Worm (Caenorhabditis elegans) whole organism, early embryonic: ENCODE measurements around the gene C05E7.3.

Experiments
- F13C5.2 ChIP-seq: sonication (generic microtip); optimal IDR thresholded peaks from 2 replicates; lab custom pipeline; 2017; ENCODE audit warnings: mild to moderate bottlenecking, missing genetic modification characterization, inconsistent platforms, missing compliant biosample characterization
- aly-1 ChIP-seq: sonication (generic microtip); optimal IDR thresholded peaks from 2 replicates; lab custom pipeline; 2016; ENCODE audit warnings: missing genetic modification characterization, missing compliant biosample characterization
- ama-1 ChIP-seq: fragments of 150-350 bp; optimal IDR thresholded peaks from 2 replicates; lab custom pipeline; 2014
- ets-7 ChIP-seq: sonication (generic microtip); optimal IDR thresholded peaks from 2 replicates; lab custom pipeline; 2016; ENCODE audit warnings: missing genotype, missing genetic modification characterization, missing compliant biosample characterization
- flt-1 ChIP-seq: fragments of 200-800 bp; sonication (Bioruptor generic); IDR thresholded peaks from 2 replicates; pipeline ENCODE4 v1.3.6; 2022; ENCODE audit warnings: missing genetic modification characterization, missing compliant biosample characterization
- hmbx-1 ChIP-seq: sonication (generic microtip); optimal IDR thresholded peaks from 2 replicates; lab custom pipeline; 2016; ENCODE audit warnings: mild to moderate bottlenecking, missing genetic modification characterization, missing compliant biosample characterization
- hmg-4 ChIP-seq: fragments of 200-800 bp; sonication (Bioruptor generic); optimal IDR thresholded peaks from 2 replicates; lab custom pipeline; 2018; ENCODE audit warnings: mild to moderate bottlenecking, missing genetic modification characterization, missing compliant biosample characterization
- scrt-1 ChIP-seq: fragments of 200-800 bp; sonication (Bioruptor generic); IDR thresholded peaks from 2 replicates; pipeline ENCODE4 v1.3.6; 2022; ENCODE audit warnings: missing genetic modification characterization, missing compliant biosample characterization
- tbx-11 ChIP-seq: fragments of 200-800 bp; sonication (Bioruptor generic); IDR thresholded peaks from 2 replicates; pipeline ENCODE4 v1.3.6; 2022; ENCODE audit warnings: missing genetic modification characterization, missing compliant biosample characterization
- tbx-37 ChIP-seq: fragments of 200-800 bp; sonication (Bioruptor generic); conservative IDR thresholded peaks from 2 replicates; pipeline ENCODE4 v1.3.6; 2022; ENCODE audit warnings: missing genetic modification reagents, missing genetic modification characterization, missing compliant biosample characterization

ce11 chrX:12915058-12915457 lies 31.4 kb downstream of the C05E7.3 start:
- TF ChIP-seq ama-1 (lab: Kevin White, UChicago) (no peak), hmbx-1 (tag; lab: Kevin White, UChicago) (no peak), hmg-4 (no peak), F13C5.2 (tag; lab: Kevin White, UChicago) (no peak), flt-1 (GFP tag; lab: Robert Waterston, UW) (no peak), tbx-37 (GFP tag; lab: Robert Waterston, UW) (no peak), aly-1 (no peak), scrt-1 (GFP tag; lab: Robert Waterston, UW) (no peak), ets-7 (tag; lab: Kevin White, UChicago) (no peak), tbx-11 (GFP tag; lab: Robert Waterston, UW) (no peak)
